ENCODE assay signal across 1 worm cellular context in the genomic region with DNA sequence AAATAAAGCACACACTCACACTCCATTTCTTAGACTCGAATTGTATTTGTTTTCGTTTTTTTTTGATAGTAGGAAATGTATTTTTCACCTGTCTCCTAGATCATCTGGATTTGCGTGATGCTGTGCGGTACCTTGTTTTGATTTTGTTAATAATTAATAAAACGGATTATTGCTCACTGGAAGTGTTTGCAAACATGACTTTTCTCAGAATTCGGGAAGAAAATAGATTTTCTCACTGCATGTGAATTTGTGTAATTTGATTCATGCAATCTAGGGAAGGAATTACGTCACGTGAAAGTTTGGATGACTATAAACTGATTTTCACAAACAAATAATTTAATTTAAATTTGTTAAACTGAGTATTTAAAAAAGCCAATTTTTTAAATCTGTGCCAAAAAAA.
TF ChIP-seq lines count a peak whose summit lies in the region.

No protein-coding gene starts in this region.

TF ChIP-seq in whole organism, L1 larva, 84 proteins besides CTCF, POLR2A, EP300 and RAD21 (continued from another document):
- TF ChIP-seq unc-98 (GFP tag; IDR thresholded peaks at IDR 0.05; lab: Robert Waterston, UW) (no peak), fkh-4 (tag; optimal IDR thresholded peaks at IDR 0.05; lab: Kevin White, UChicago; ENCODE audit: borderline replicate concordance) (no peak), jun-1 (tag; optimal IDR thresholded peaks at IDR 0.05; lab: Kevin White, UChicago) (no peak), mep-1 (tag; optimal IDR thresholded peaks at IDR 0.05; lab: Kevin White, UChicago) (peak; percentile 35), ztf-4 (tag; optimal IDR thresholded peaks at IDR 0.05; lab: Kevin White, UChicago) (peak; percentile 28), vab-15 (tag; optimal IDR thresholded peaks at IDR 0.05; lab: Kevin White, UChicago) (no peak), tlp-1 (tag; optimal IDR thresholded peaks at IDR 0.05; lab: Kevin White, UChicago) (no peak), sup-37 (GFP tag; optimal IDR thresholded peaks at IDR 0.05; lab: Kevin White, UChicago) (no peak), efl-1 (optimal IDR thresholded peaks at IDR 0.05; lab: Kevin White, UChicago) (no peak), efl-1 (GFP tag; optimal IDR thresholded peaks at IDR 0.05 in 1 of 2; lab: Kevin White, UChicago) (peak in 1 of 2 experiments; percentile 71), nhr-71 (tag; optimal IDR thresholded peaks at IDR 0.05; lab: Kevin White, UChicago) (peak; percentile 72), isw-1 (GFP tag; IDR thresholded peaks at IDR 0.05; lab: Robert Waterston, UW) (no peak; the same call in 1 of the 2 replicates)
